Worm (Caenorhabditis elegans): ENCODE results near the gene C47A10.16.

Gene C47A10.16

DNA sequence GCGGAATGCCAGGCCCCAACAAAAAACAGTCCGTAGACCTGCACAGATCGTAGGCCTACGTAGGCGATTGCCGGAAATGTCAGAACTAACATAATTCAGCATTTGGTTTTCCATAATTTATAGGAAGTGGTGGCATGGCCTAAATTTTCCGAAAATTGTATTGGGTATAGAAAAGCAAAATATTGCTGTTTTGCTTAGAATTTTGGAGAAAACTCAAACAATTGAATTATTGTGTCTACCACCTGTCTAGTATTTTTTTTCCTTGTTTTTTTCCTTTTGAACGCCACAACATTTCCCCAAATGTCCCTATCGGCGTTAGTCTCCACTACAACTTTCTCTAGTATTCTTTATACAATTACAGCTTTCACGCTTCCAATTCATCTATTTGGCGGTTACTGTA, 2.3 kb upstream of the C47A10.16 start, which contains the start of gene srh-284:
Gene srh-284, plus strand, starts transcription at position 301 of the 400 bp plus-strand sequence.
- TF ChIP-seq unc-62 (GFP tag; optimal IDR thresholded peaks at IDR 0.05), result no peak

DNA sequence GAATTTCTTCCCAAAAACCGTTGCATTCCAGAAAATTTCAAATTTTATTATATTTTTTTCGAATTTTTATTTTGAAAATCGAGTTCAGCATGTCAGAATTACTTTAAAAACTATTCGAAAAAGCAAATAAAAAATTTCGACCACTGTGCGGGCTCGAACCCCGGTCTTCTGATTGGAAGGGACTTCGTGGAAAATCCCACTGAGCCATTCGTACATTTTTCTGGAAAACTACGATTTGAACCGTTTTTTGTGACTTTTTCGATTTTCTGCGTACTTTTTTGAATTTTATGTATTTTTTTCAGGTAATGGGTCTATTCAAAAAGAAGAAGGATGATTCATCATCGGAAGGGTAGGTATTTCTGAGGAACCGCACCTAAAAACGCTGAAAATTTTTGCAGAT, 9.4 kb downstream of the C47A10.16 start, which contains the start of gene pgp-9:
Gene pgp-9, plus strand, starts transcription at position 301 of the 400 bp plus-strand sequence.
- no peak for TF ChIP-seq unc-62 (GFP tag; optimal IDR thresholded peaks at IDR 0.05)

DNA sequence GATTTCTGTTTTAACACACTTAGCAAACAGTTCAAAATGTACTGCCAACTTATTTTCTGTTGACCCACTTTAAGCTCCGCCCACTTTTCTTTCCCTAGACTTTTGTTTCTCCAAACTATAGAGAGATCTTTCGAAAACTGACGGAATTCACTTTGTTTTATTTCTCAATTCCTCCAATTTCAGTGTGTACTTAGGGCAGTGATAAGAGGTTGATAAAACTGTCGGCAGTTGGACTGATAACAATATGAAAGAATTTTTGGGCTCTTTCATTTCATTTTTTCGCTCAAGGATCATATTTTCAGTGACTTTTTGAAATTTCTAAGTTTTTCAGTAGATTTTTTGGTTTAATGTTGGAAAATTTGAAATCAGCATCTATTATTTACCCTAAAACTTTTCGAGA, 10.0 kb downstream of the C47A10.16 start:
- no peak for TF ChIP-seq unc-62 (GFP tag; optimal IDR thresholded peaks at IDR 0.05)

DNA sequence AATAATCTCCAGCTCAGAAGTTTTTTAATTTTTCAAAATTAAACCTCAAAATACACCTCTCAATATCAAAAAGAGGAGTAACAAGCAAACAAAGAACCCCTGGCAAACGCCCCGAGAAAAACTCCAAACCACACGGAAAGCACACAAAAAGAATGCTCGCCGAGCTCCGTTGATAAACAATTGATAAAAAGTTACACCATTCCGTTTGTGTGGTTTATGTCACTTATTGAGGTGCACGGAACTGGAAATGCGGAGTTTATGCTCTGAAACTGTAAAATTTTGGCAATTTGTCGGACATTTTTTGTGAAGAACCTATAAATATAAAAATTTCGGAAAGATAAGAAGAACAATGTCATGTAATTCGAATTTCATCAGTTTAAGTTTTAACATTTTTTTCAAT, 12.6 kb downstream of the C47A10.16 start:
- TF ChIP-seq unc-62 (GFP tag; optimal IDR thresholded peaks at IDR 0.05), result no peak

DNA sequence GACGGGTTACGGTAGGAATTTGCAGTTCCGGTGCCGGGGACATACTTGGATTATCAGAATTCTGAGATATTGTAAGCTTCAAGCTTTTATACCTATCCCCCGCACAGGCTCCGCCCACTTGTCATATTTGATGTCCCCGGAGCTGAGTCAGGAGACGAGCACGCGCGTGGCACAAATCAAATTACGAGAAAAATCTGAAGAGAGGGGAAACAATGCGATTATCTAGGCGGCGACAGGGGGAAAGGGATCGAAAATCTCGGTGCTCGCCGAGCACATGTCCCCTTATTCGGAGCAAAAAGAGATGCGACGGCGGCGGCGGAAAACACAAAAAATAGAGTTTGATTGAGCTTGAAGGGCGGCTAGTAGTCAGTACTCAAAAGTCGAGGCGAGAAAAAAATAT, 15.8 kb downstream of the C47A10.16 start, which contains the start of gene R12G8.1:
Gene R12G8.1, minus strand, starts transcription at position 63 of the 400 bp plus-strand sequence.
- TF ChIP-seq unc-62 (GFP tag; optimal IDR thresholded peaks at IDR 0.05), result no peak

DNA sequence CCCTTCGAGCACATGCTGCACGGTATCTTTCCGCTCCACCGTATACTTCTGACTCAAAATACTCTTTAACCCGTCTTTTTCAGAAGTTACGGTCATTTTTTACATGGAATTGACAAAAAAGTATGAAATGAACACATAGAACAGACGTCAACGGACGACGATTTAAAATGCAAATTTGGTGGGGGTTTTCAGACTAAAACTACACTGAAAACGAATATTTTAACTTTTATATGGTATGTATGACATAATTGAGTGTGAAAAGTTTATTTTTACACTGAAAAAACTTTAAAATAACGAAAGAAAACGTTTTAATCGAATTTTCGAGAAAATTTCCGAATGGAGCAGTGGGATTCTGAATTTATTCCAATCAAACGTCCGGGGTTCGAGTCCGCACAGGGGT, 18.0 kb downstream of the C47A10.16 start, which contains the start of gene twk-36:
Gene twk-36, minus strand, starts transcription at position 101 of the 400 bp plus-strand sequence.
- TF ChIP-seq unc-62 (GFP tag; optimal IDR thresholded peaks at IDR 0.05), result no peak

DNA sequence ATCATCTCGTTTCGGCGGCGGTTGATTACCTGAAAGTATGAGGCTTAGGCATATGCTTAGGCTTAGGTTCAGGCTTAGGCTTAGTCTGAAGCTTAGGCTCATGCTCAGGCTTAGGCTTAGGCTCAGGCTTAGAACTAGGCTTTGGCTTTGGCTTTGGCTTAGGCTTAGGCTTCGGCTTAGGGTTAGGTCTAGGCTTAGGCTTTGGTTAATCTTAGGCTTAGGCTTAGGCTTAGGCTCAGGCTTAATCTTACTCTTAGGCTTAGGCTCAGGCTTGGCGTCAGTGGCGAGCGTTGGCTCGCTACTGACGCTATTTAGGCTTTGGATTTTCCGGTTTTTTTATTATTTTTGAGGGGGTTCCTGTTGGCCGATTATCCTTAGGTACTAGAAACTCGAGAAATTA, 21.2 kb downstream of the C47A10.16 start:
- no peak for TF ChIP-seq unc-62 (GFP tag; optimal IDR thresholded peaks at IDR 0.05)

DNA sequence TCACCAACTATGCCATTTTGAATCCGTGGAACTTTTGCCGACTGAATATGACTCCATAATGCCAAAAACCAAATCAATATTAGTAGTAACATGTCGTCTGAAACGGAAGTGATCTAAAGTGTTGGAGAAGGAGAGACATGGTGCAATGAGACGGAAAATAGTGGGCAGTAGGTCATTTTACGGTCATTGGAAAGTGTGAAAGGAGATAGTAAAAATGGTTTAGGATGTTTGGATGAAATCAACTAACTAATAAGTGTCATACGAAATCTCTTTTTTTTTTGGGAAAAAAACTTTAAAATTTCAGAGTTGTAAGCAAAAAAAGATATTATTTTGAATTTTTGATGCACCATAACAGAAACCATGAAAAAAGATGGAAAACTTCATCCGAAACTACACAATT, 25.2 kb downstream of the C47A10.16 start, which contains the start of gene cutl-4:
Gene cutl-4, minus strand, starts transcription at position 101 of the 400 bp plus-strand sequence.
- TF ChIP-seq unc-62 (GFP tag; optimal IDR thresholded peaks at IDR 0.05), result no peak

DNA sequence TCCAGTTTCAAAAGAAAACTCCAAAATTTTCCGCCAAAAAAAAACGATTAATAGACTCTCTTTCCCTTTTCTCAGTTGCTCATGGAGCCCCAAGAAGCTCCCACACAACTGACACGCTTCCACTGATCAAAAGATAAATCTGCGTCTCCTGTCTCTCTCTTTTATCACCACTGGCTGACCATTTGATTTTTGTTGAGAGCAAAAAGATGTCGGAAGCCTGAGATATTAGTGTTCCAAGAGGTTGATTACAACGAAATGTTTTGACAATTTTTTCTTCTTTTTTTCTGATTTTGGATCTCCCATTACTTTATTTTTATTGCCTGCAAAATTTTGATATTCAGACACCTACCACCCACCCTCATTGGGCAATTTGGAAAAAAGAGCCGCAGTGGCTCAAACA, 32.5 kb downstream of the C47A10.16 start, which contains the start of gene twk-42:
Gene twk-42, minus strand, starts transcription at position 101 of the 400 bp plus-strand sequence.
- TF ChIP-seq unc-62 (GFP tag; optimal IDR thresholded peaks at IDR 0.05), result no peak

DNA sequence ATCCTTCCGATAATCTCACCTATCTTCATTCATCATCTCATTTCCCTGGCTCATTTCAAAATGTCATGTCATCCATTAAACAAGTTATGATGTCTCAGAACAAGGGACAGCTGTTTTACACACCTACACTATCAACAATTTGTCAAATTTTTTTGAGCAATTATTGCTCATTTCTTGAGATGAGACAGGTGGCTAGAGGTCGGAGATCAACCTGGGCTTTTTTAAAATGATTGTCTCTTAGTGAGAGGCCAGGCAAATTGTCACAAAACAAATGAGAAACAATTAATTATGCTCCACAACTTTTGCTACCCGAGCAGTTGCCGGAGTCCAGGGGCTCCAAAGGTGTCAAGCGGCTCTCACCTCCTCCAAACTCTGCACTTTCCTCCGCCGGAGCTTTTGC, 36.2 kb downstream of the C47A10.16 start:
- no peak for TF ChIP-seq unc-62 (GFP tag; optimal IDR thresholded peaks at IDR 0.05)

DNA sequence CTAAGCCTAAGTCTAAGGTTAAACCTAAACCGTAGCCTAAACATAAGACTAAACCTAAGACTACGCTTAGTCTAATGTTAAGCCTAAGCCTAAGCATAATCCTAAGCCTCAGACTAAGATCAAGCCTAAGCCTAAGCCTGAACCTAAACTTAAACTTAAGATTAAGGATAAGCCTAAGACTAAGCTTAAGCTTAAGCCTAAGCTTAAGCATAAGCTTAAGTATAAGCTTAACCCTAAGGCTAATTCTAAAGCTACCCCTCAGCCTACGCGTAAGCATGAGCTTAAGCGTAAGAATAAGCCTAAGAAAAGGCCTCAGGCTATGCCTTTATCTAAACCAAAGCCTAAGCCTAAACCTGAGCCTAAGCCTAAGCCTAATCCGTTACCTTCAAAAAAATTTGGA, 36.6 kb downstream of the C47A10.16 start:
- no peak for TF ChIP-seq unc-62 (GFP tag; optimal IDR thresholded peaks at IDR 0.05)

DNA sequence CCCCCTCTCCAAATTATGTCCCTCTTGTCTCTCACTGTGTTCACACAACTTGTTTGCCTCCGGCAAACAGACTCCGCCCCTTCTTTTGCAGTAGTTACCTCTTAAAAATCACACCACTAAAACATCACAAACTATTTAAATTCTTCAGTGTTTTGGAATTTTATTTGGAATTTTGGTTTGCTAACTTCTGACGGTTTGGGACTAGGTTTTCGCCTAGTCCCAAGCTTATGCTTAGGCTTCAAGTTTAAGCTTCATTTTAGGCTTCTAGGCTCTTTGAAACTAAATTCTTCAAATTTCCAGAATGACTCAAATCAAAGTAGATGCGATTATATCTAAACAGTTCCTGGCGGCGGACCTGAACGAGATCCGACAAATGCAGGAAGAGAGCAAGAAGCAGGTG, 40.3 kb downstream of the C47A10.16 start, which contains the start of gene fat-5:
Gene fat-5, plus strand, starts transcription at position 301 of the 400 bp plus-strand sequence.
- no peak for TF ChIP-seq unc-62 (GFP tag; optimal IDR thresholded peaks at IDR 0.05)

DNA sequence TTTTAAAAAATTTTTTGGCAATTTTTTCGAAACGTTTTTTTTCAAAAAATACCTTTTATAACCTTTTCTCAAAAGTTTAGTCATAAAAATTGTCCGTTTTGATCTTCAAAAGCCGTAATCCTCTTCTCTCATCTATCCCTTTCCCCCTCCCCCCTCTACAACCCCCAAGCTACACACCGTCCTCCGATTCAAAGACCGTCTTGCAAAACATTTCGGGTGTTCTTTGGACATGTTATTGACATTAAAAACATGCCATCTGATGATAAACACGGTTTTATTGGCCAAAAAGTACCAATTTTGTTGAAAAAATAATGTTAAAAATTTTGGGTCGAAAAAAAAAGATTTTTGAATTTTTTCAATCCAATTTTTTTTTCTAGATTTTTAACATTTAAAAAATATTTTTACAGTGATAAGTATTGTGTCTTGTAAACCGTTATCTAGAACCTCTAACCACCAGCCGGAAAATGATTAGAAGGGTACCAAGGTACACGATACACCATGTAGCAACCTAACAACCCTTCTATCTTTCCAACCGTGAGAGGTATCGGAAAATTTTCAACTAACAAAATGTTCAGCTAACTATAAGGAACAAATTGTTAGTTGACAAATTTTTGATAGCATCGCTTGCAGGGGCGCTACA, 41.7 kb downstream of the C47A10.16 start:
- no peak for TF ChIP-seq unc-62 (GFP tag; optimal IDR thresholded peaks at IDR 0.05)

DNA sequence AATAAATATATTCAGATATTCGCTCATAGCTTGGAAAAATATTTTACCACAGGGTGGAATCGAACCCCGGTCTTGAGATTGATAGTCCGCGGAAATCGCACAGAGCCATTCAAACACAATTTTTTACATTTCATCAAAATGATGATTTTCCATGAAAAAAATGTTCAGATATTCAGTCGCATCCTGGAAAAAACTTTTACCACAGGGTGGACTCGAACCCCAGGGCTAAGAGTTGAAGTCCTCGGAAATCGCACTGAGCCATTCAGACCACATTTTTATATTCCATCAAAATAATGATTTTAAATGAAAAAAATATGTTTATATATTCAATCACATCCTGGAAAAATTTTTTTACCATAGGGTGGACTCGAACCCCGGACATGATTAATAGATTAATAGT, 42.4 kb downstream of the C47A10.16 start:
- TF ChIP-seq unc-62 (GFP tag; optimal IDR thresholded peaks at IDR 0.05), result no peak

DNA sequence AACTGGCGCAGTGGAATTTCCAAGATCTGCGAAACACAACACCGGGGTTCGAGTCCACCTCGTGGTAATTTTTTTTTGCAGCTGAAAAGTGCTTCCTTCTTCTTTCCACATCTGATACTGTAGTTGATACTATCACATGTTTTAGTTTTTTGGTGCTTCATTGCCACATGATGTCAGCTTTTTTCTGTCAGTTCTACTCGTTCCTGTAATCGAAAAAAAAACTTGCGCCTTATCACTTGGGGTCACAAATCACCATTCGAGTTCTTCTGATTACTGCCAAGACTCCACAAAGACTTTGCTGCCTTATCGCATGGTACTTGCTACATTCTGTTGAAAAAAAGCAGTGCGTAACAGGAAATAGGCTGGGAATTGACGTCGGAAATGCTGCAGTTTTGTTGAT, 43.3 kb downstream of the C47A10.16 start:
- TF ChIP-seq unc-62 (GFP tag; optimal IDR thresholded peaks at IDR 0.05), result no peak

DNA sequence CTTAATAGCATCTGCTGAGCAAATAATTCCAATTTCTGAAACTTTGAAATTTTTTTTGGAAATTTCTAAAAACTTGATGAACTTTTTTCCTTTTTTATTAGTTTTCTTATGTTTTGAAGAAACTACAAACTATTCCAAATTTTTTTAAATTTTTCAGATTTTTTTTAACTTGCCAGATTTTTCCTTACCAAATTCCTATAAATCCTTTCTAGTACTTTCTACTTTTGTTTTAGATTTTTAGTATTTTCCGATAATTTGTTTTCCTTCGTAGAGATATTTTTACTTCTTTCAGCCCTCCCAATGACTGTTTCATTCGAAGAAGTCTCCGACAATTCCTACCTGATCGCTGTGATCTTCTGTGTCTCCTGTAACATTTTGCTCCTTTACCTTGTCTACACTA, 46.3 kb downstream of the C47A10.16 start, which contains the start of gene str-77:
Gene str-77, plus strand, starts transcription at position 301 of the 400 bp plus-strand sequence.
- TF ChIP-seq unc-62 (GFP tag; optimal IDR thresholded peaks at IDR 0.05), result no peak

All from whole organism, dauer.